Fruit fly (Drosophila melanogaster): ENCODE data around the gene Bsg.

dm6 chr2L:8091908-8092307, 8.7 kb downstream of the Bsg start:
- TF ChIP-seq EcR (GFP tag; optimal IDR thresholded peaks at IDR 0.05) (no peak), psq (optimal IDR thresholded peaks at IDR 0.05) (no peak), CG8478 (optimal IDR thresholded peaks at IDR 0.05) (no peak)

Measured in whole organism.